Worm (Caenorhabditis elegans) whole organism, L4 larva: ENCODE results near the gene F46C8.8.

Experiments used
- lin-39 ChIP-seq: fragments of 150-350 bp; optimal IDR thresholded peaks from 2 replicates; lab custom pipeline; 2014; ENCODE audit warnings: missing biosample characterization, missing genetic modification reagents, missing genetic modification characterization
- nhr-6 ChIP-seq: fragments of 150-350 bp; optimal IDR thresholded peaks from 2 replicates; lab custom pipeline; 2014; ENCODE audit warnings: missing biosample characterization, missing genetic modification characterization

DNA sequence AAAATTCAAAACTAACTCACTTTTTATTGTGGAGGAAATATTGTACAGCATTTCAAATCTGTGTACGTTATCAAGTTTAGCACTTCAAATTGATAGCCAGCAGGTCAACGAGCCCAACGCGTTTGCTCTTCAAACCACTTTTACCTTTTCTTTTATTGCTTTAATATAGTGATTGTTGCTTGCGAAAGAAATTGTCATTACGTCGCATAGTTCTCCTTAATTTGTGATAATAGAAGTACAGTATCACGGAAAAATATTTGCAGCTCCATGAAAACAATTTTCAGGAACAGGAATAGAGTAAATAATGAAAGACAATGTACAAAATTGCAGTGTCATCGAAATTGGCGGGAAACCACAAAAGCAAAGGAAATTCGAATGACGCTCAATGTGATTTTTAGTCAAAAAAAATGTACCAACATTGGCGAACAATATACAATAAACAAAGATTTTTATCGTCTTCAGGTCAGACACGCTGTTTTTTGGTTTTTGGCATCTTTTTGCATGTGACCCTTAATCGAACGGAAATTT, 4.8 kb upstream of the F46C8.8 start, which contains the start of the genes PDB1.1 and F08C6.5:
- TF ChIP-seq lin-39 (no peak), nhr-6 (no peak)
